Worm (Caenorhabditis elegans) whole organism, early embryonic: ENCODE results near the gene ZK370.6.

Experiments
- B0310.2 ChIP-seq: sonication (generic microtip); optimal IDR thresholded peaks from 2 replicates; lab custom pipeline; 2016; ENCODE audit warnings: mild to moderate bottlenecking, missing genetic modification characterization, missing compliant biosample characterization
- aly-1 ChIP-seq: sonication (generic microtip); optimal IDR thresholded peaks from 2 replicates; lab custom pipeline; 2016; ENCODE audit warnings: missing genetic modification characterization, missing compliant biosample characterization
- ama-1 ChIP-seq: fragments of 150-350 bp; optimal IDR thresholded peaks from 2 replicates; lab custom pipeline; 2014
- ets-7 ChIP-seq: sonication (generic microtip); optimal IDR thresholded peaks from 2 replicates; lab custom pipeline; 2016; ENCODE audit warnings: missing genotype, missing genetic modification characterization, missing compliant biosample characterization
- sea-1 ChIP-seq: fragments of 200-800 bp; sonication (Bioruptor generic); conservative IDR thresholded peaks from 2 replicates; pipeline ENCODE4 v1.3.6; 2022; ENCODE audit warnings: missing genetic modification characterization, missing compliant biosample characterization
- tbx-11 ChIP-seq: fragments of 200-800 bp; sonication (Bioruptor generic); IDR thresholded peaks from 2 replicates; pipeline ENCODE4 v1.3.6; 2022; ENCODE audit warnings: missing genetic modification characterization, missing compliant biosample characterization

DNA sequence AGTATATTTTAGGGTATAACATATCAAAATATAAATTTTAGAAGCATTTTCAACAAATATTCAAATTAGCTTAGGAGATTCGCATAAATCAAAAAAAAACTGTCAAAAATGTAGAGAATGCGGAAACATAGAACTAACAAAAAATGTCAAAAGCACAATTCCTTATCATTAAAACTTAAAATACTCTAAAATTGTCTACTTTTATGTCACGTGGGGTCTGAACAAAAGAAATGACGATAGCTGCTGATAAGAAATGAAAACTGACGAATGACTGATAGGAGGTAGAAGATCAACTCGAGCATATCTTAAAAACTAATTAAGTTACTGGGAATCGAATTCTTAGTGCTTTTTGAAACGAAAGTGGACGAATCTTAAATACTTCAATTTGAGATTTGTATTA is 10.0 kb downstream of the ZK370.6 start:
- TF ChIP-seq ama-1 (lab: Kevin White, UChicago) (no peak), aly-1 (tag; lab: Kevin White, UChicago) (no peak), ets-7 (tag; lab: Kevin White, UChicago) (no peak), tbx-11 (no peak), sea-1 (GFP tag; lab: Robert Waterston, UW) (no peak), B0310.2 (tag; lab: Kevin White, UChicago) (no peak)
